Worm (Caenorhabditis elegans) whole organism, L4/young adult: ENCODE results near the gene F14F9.5.

ENCODE experiments used
- W03F9.2 ChIP-seq: fragments of 150-350 bp; optimal IDR thresholded peaks from 2 replicates; lab custom pipeline; 2014; ENCODE audit warnings: missing biosample characterization, missing genetic modification characterization
- dao-5 ChIP-seq: sonication (generic microtip); optimal IDR thresholded peaks from 2 replicates; lab custom pipeline; 2016; ENCODE audit warnings: missing genotype, missing genetic modification characterization, moderate library complexity, missing compliant biosample characterization
- him-1 ChIP-seq: sonication (generic microtip); optimal IDR thresholded peaks from 2 replicates; lab custom pipeline; 2016; ENCODE audit warnings: missing genotype, missing genetic modification reagents, missing genetic modification characterization, missing compliant biosample characterization

DNA sequence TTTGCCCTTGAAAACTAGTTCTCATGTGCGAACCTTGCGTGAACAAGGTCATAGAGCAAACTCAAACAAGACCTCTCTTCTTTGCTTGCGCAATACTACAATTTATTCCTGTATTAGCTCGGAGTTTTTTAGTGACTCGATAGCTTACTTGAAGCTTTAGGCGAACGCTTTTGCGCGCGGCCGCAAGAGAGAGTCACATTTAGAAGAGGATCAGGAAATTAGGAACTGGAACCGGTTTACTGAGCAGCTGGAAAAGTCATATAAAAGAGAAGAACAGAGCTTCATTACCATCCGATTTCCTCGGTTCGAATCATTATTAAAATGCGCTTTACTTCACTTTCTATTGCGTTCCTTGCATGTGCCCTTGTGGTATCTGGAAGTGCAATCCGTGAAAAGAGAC is 31.4 kb downstream of the F14F9.5 start, which contains the start of gene abu-15:
- TF ChIP-seq W03F9.2 (no peak), him-1 (tag; lab: Kevin White, UChicago) (no peak), dao-5 (tag; lab: Kevin White, UChicago) (no peak)
